Worm (Caenorhabditis elegans) whole organism, early embryonic: ENCODE measurements around the gene clec-171.
A peak's percentile ranks its signal among the peaks of the same experiment; 100 is the strongest.

Experiments
- B0310.2 ChIP-seq: sonication (generic microtip); optimal IDR thresholded peaks from 2 replicates; lab custom pipeline; 2016; ENCODE audit warnings: mild to moderate bottlenecking, missing genetic modification characterization, missing compliant biosample characterization
- F13C5.2 ChIP-seq: sonication (generic microtip); optimal IDR thresholded peaks from 2 replicates; lab custom pipeline; 2017; ENCODE audit warnings: mild to moderate bottlenecking, missing genetic modification characterization, inconsistent platforms, missing compliant biosample characterization
- aly-1 ChIP-seq: sonication (generic microtip); optimal IDR thresholded peaks from 2 replicates; lab custom pipeline; 2016; ENCODE audit warnings: missing genetic modification characterization, missing compliant biosample characterization
- ama-1 ChIP-seq: fragments of 150-350 bp; optimal IDR thresholded peaks from 2 replicates; lab custom pipeline; 2014
- ceh-13 ChIP-seq: fragments of 200-800 bp; sonication (Bioruptor generic); optimal IDR thresholded peaks from 2 replicates; lab custom pipeline; 2018; ENCODE audit warnings: mild to moderate bottlenecking, missing genetic modification characterization, missing compliant biosample characterization
- ceh-36 ChIP-seq: sonication (generic microtip); optimal IDR thresholded peaks from 2 replicates; lab custom pipeline; 2016; ENCODE audit warnings: missing genetic modification characterization, inconsistent platforms, missing compliant biosample characterization
- ets-7 ChIP-seq: sonication (generic microtip); optimal IDR thresholded peaks from 2 replicates; lab custom pipeline; 2016; ENCODE audit warnings: missing genotype, missing genetic modification characterization, missing compliant biosample characterization
- flt-1 ChIP-seq: fragments of 200-800 bp; sonication (Bioruptor generic); IDR thresholded peaks from 2 replicates; pipeline ENCODE4 v1.3.6; 2022; ENCODE audit warnings: missing genetic modification characterization, missing compliant biosample characterization
- hmbx-1 ChIP-seq: sonication (generic microtip); optimal IDR thresholded peaks from 2 replicates; lab custom pipeline; 2016; ENCODE audit warnings: mild to moderate bottlenecking, missing genetic modification characterization, missing compliant biosample characterization
- hmg-4 ChIP-seq: fragments of 200-800 bp; sonication (Bioruptor generic); optimal IDR thresholded peaks from 2 replicates; lab custom pipeline; 2018; ENCODE audit warnings: mild to moderate bottlenecking, missing genetic modification characterization, missing compliant biosample characterization
- hnd-1 ChIP-seq: sonication (generic microtip); optimal IDR thresholded peaks from 2 replicates; lab custom pipeline; 2016; ENCODE audit warnings: missing genetic modification characterization, missing compliant biosample characterization
- pes-1 ChIP-seq: fragments of 200-800 bp; sonication (Bioruptor generic); IDR thresholded peaks from 2 replicates; pipeline ENCODE4 v1.3.6; 2022; ENCODE audit warnings: missing genetic modification reagents, missing genetic modification characterization, missing compliant biosample characterization
- scrt-1 ChIP-seq: fragments of 200-800 bp; sonication (Bioruptor generic); IDR thresholded peaks from 2 replicates; pipeline ENCODE4 v1.3.6; 2022; ENCODE audit warnings: missing genetic modification characterization, missing compliant biosample characterization
- sea-1 ChIP-seq: fragments of 200-800 bp; sonication (Bioruptor generic); conservative IDR thresholded peaks from 2 replicates; pipeline ENCODE4 v1.3.6; 2022; ENCODE audit warnings: missing genetic modification characterization, missing compliant biosample characterization
- tbx-11 ChIP-seq: fragments of 200-800 bp; sonication (Bioruptor generic); IDR thresholded peaks from 2 replicates; pipeline ENCODE4 v1.3.6; 2022; ENCODE audit warnings: missing genetic modification characterization, missing compliant biosample characterization
- tbx-37 ChIP-seq: fragments of 200-800 bp; sonication (Bioruptor generic); conservative IDR thresholded peaks from 2 replicates; pipeline ENCODE4 v1.3.6; 2022; ENCODE audit warnings: missing genetic modification reagents, missing genetic modification characterization, missing compliant biosample characterization
- tra-4 ChIP-seq: sonication (generic microtip); optimal IDR thresholded peaks from 2 replicates; lab custom pipeline; 2017; ENCODE audit warnings: missing genetic modification characterization, missing compliant biosample characterization

clec-171 gene

ce11 chrIV:1380350-1380749 lies 46.8 kb downstream of the clec-171 start:
- TF ChIP-seq sea-1 (GFP tag; lab: Robert Waterston, UW) (no peak), hnd-1 (tag; lab: Kevin White, UChicago) (no peak), tbx-11 (no peak), ceh-13 (GFP tag; lab: Kevin White, UChicago) (no peak), flt-1 (GFP tag; lab: Robert Waterston, UW) (no peak), scrt-1 (GFP tag; lab: Robert Waterston, UW) (no peak), tbx-37 (no peak), aly-1 (tag; lab: Kevin White, UChicago) (no peak), ets-7 (tag; lab: Kevin White, UChicago) (no peak), tra-4 (tag; lab: Kevin White, UChicago) (no peak)

ce11 chrIV:1378954-1379353 lies 48.2 kb downstream of the clec-171 start:
- TF ChIP-seq tbx-37: no peak
- TF ChIP-seq hmbx-1 (tag; lab: Kevin White, UChicago): no peak
- no peak for TF ChIP-seq ama-1 (lab: Kevin White, UChicago)
- TF ChIP-seq ceh-13 (GFP tag; lab: Kevin White, UChicago): no peak
- no peak for TF ChIP-seq flt-1 (GFP tag; lab: Robert Waterston, UW)
- TF ChIP-seq aly-1 (tag; lab: Kevin White, UChicago): no peak
- TF ChIP-seq tbx-11: no peak
- TF ChIP-seq hnd-1 (tag; lab: Kevin White, UChicago): no peak
- TF ChIP-seq tra-4 (tag; lab: Kevin White, UChicago): no peak
- no peak for TF ChIP-seq sea-1 (GFP tag; lab: Robert Waterston, UW)
- no peak for TF ChIP-seq B0310.2 (tag; lab: Kevin White, UChicago)
- TF ChIP-seq ets-7 (tag; lab: Kevin White, UChicago): no peak
- no peak for TF ChIP-seq pes-1 (GFP tag; lab: Robert Waterston, UW)
- TF ChIP-seq ceh-36 (tag; lab: Kevin White, UChicago): no peak
- no peak for TF ChIP-seq F13C5.2 (tag; lab: Kevin White, UChicago)
- TF ChIP-seq scrt-1 (GFP tag; lab: Robert Waterston, UW): no peak

- TF ChIP-seq tbx-37: peak; percentile 3; the same call in 1 of the 2 replicates
- TF ChIP-seq scrt-1 (GFP tag; lab: Robert Waterston, UW): peak; percentile 18; the same call in 1 of the 2 replicates
- TF ChIP-seq ceh-36 (tag; lab: Kevin White, UChicago): no peak
- TF ChIP-seq tbx-11: no peak
- peak; percentile 16 for TF ChIP-seq hmg-4 (GFP tag; lab: Kevin White, UChicago)
- TF ChIP-seq F13C5.2 (tag; lab: Kevin White, UChicago): no peak
- no peak for TF ChIP-seq ama-1 (lab: Kevin White, UChicago)
- peak; percentile 54; the same call in 1 of the 2 replicates for TF ChIP-seq sea-1 (GFP tag; lab: Robert Waterston, UW)
- no peak for TF ChIP-seq ets-7 (tag; lab: Kevin White, UChicago)
Measured at ce11 chrIV:1377699-1378098, 49.5 kb downstream of the clec-171 start.

- TF ChIP-seq aly-1 (tag; lab: Kevin White, UChicago): no peak
- TF ChIP-seq ceh-13 (GFP tag; lab: Kevin White, UChicago): no peak
- TF ChIP-seq sea-1 (GFP tag; lab: Robert Waterston, UW): no peak
- TF ChIP-seq hmbx-1 (tag; lab: Kevin White, UChicago): no peak
- no peak for TF ChIP-seq scrt-1 (GFP tag; lab: Robert Waterston, UW)
- TF ChIP-seq flt-1 (GFP tag; lab: Robert Waterston, UW): no peak
- no peak for TF ChIP-seq F13C5.2 (tag; lab: Kevin White, UChicago)
- TF ChIP-seq tbx-37: no peak
- TF ChIP-seq tra-4 (tag; lab: Kevin White, UChicago): no peak
- TF ChIP-seq ets-7 (tag; lab: Kevin White, UChicago): no peak
- TF ChIP-seq ama-1 (lab: Kevin White, UChicago): no peak
- TF ChIP-seq pes-1 (GFP tag; lab: Robert Waterston, UW): no peak
- no peak for TF ChIP-seq tbx-11
- no peak for TF ChIP-seq ceh-36 (tag; lab: Kevin White, UChicago)
- TF ChIP-seq hmg-4 (GFP tag; lab: Kevin White, UChicago): no peak
Measured at ce11 chrIV:1375289-1375688, 51.9 kb downstream of the clec-171 start.
